Worm (Caenorhabditis elegans): Measurements from ENCODE around the gene irld-65.

The irld-65 gene

ce11 chrII:2984383-2984782 lies 46.6 kb upstream of the irld-65 start:
- TF ChIP-seq daf-16 (GFP tag; optimal IDR thresholded peaks at IDR 0.05), result no peak
- no peak for TF ChIP-seq daf-16 (tag; optimal IDR thresholded peaks at IDR 0.05)
- peak; percentile 93 for TF ChIP-seq aha-1 (tag)

DNA sequence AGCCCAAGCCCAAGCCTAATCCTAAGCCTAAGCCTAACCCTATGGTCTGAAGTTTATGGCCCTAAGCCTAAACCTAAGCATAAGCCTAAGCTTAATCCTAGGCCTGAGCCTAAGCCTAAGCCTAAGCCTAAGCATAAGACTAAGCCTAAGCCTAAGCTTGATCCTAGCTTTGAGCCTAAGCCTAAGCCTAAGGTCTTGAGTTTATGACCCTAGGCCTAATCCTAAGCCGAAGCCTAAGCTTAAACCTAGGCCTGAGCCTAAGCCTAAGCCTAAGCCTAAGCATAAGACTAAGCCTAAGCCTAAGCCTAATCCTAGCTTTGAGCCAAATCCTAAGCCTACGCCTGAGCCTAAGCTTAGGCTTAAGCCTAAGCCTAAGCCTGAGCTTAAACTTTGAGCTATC lies 41.3 kb upstream of the irld-65 start:
- TF ChIP-seq Y105C5A.15 (GFP tag; IDR thresholded peaks at IDR 0.05) (0 out of 2 replicates have a peak, but pooled peaks have one; percentile 47), ceh-20 (GFP tag; IDR thresholded peaks at IDR 0.05) (no peak)

ce11 chrII:2977652-2978051 lies 39.9 kb upstream of the irld-65 start:
- TF ChIP-seq ctbp-1 (GFP tag; IDR thresholded peaks at IDR 0.05) (no peak), mep-1 (tag; optimal IDR thresholded peaks at IDR 0.05) (no peak), mes-2 (tag; optimal IDR thresholded peaks at IDR 0.05; ENCODE audit: poor library complexity, severe bottlenecking) (no peak), lir-3 (tag; optimal IDR thresholded peaks at IDR 0.05) (no peak), nhr-6 (tag; optimal IDR thresholded peaks at IDR 0.05) (no peak), unc-62 (GFP tag; optimal IDR thresholded peaks at IDR 0.05 in 1 of 2) (no peak), unc-62 (tag; optimal IDR thresholded peaks at IDR 0.05) (no peak), gei-8 (GFP tag; optimal IDR thresholded peaks at IDR 0.05) (no peak), nhr-41 (GFP tag; IDR thresholded peaks at IDR 0.05) (no peak), arid-1 (GFP tag; conservative IDR thresholded peaks at IDR 0.05) (no peak), daf-8 (GFP tag; IDR thresholded peaks at IDR 0.05) (no peak)

ce11 chrII:2976597-2976996 lies 38.8 kb upstream of the irld-65 start, which contains the start of gene nhr-88:
TSS of gene nhr-88 (plus strand) at chrII:2976639.
- TF ChIP-seq hlh-30 (tag; optimal IDR thresholded peaks at IDR 0.05; ENCODE audit: insufficient read depth) (peak; percentile 56), mep-1 (tag; optimal IDR thresholded peaks at IDR 0.05) (peak; percentile 45), pha-4 (GFP tag; IDR thresholded peaks at IDR 0.05) (no peak), pha-4 (tag; optimal IDR thresholded peaks at IDR 0.05) (no peak), fos-1 (tag; optimal IDR thresholded peaks at IDR 0.05) (no peak), ama-1 (optimal IDR thresholded peaks at IDR 0.05) (peak; percentile 62), F37D6.2 (tag; optimal IDR thresholded peaks at IDR 0.05) (no peak), ctbp-1 (GFP tag; IDR thresholded peaks at IDR 0.05) (0 out of 2 replicates have a peak, but pooled peaks have one; percentile 45), mdt-29 (GFP tag; IDR thresholded peaks at IDR 0.05) (0 out of 2 replicates have a peak, but pooled peaks have one; percentile 14), aha-1 (tag) (no peak), dmd-8 (GFP tag; IDR thresholded peaks at IDR 0.05) (no peak), spr-3 (GFP tag; optimal IDR thresholded peaks at IDR 0.05) (peak; percentile 8), egl-43 (GFP tag; IDR thresholded peaks at IDR 0.05) (0 out of 2 replicates have a peak, but pooled peaks have one; percentile 70), set-16 (GFP tag; IDR thresholded peaks at IDR 0.05) (peak; percentile 13; the same call in 1 of the 2 replicates), nhr-42 (GFP tag; IDR thresholded peaks at IDR 0.05) (0 out of 2 replicates have a peak, but pooled peaks have one; percentile 9), vab-7 (GFP tag; IDR thresholded peaks at IDR 0.05) (peak; percentile 51; the same call in 1 of the 2 replicates), dve-1 (tag; optimal IDR thresholded peaks at IDR 0.05; ENCODE audit: insufficient read depth) (peak; percentile 33), ceh-20 (GFP tag; IDR thresholded peaks at IDR 0.05) (peak; percentile 26; the same call in 1 of the 2 replicates), F10B5.3 (tag; optimal IDR thresholded peaks at IDR 0.05) (no peak), sdz-12 (GFP tag; optimal IDR thresholded peaks at IDR 0.05) (peak; percentile 47), dmd-6 (GFP tag; IDR thresholded peaks at IDR 0.05) (peak; percentile 14; the same call in 1 of the 2 replicates), nhr-48 (tag; optimal IDR thresholded peaks at IDR 0.05) (peak; percentile 2), fkh-10 (GFP tag; optimal IDR thresholded peaks at IDR 0.05) (peak; percentile 69), lsy-2 (tag; optimal IDR thresholded peaks at IDR 0.05) (peak in 1 of 2 experiments; percentile 57), hmg-1.1 (GFP tag; IDR thresholded peaks at IDR 0.05) (peak; percentile 58), unc-62 (GFP tag; optimal IDR thresholded peaks at IDR 0.05 in 1 of 2) (peak in 1 of 2 experiments; percentile 43), unc-62 (tag; optimal IDR thresholded peaks at IDR 0.05) (no peak), mdl-1 (tag; optimal IDR thresholded peaks at IDR 0.05) (peak in 1 of 2 experiments; percentile 4), T26A8.4 (GFP tag; IDR thresholded peaks at IDR 0.05) (peak; percentile 43; the same call in 1 of the 2 replicates), zip-11 (GFP tag; IDR thresholded peaks at IDR 0.05) (no peak), rbr-2 (tag; optimal IDR thresholded peaks at IDR 0.05) (peak; percentile 39)
